Fruit fly (Drosophila melanogaster) whole organism, adult: ENCODE measurements around the gene Sec63.

Experiments used
- CG12768 ChIP-seq: fragments of 200-800 bp; sonication (Bioruptor generic); optimal IDR thresholded peaks from 2 replicates; lab custom pipeline; 2017; ENCODE audit warnings: missing biosample characterization, missing genetic modification characterization, mild to moderate bottlenecking, moderate library complexity, missing genetic modification reagents
- CG14711 ChIP-seq: fragments of 200-800 bp; sonication (Bioruptor generic); optimal IDR thresholded peaks from 2 replicates; lab custom pipeline; 2018; ENCODE audit warnings: missing biosample characterization, mild to moderate bottlenecking, missing genetic modification characterization, moderate library complexity
- CG1620 ChIP-seq: fragments of 200-800 bp; sonication (Bioruptor generic); optimal IDR thresholded peaks from 2 replicates; lab custom pipeline; 2016; ENCODE audit warnings: missing biosample characterization, missing genetic modification characterization
- CG7045 ChIP-seq: fragments of 200-800 bp; sonication (Bioruptor generic); optimal IDR thresholded peaks from 2 replicates; lab custom pipeline; 2017; ENCODE audit warnings: missing biosample characterization, mild to moderate bottlenecking, missing genetic modification characterization
- Hr96 ChIP-seq: fragments of 200-800 bp; sonication (Bioruptor generic); optimal IDR thresholded peaks from 2 replicates; lab custom pipeline; 2016; ENCODE audit warnings: missing biosample characterization, missing genetic modification characterization
- Mnt ChIP-seq: fragments of 200-800 bp; sonication (Bioruptor generic); optimal IDR thresholded peaks from 2 replicates; lab custom pipeline; 2016; ENCODE audit warnings: missing biosample characterization, mild to moderate bottlenecking, missing genetic modification characterization
- bab1 ChIP-seq: fragments of 200-800 bp; sonication (Bioruptor generic); optimal IDR thresholded peaks from 3 replicates; lab custom pipeline; 2019; ENCODE audit warnings: missing biosample characterization, mild to moderate bottlenecking, missing genetic modification characterization, moderate library complexity
- ovo ChIP-seq: fragments of 200-800 bp; sonication (Bioruptor generic); optimal IDR thresholded peaks from 2 replicates; lab custom pipeline; 2016; ENCODE audit warnings: missing biosample characterization, missing genetic modification characterization

- TF ChIP-seq bab1 (GFP tag; lab: Kevin White, UChicago) (no peak), CG7045 (GFP tag; lab: Kevin White, UChicago) (no peak), CG14711 (no peak), Mnt (no peak), ovo (no peak), CG1620 (GFP tag; lab: Kevin White, UChicago) (no peak), CG12768 (GFP tag; lab: Kevin White, UChicago) (no peak), Hr96 (GFP tag; lab: Kevin White, UChicago) (no peak)
Observed at dm6 chr3L:7399770-7400169, 39.4 kb downstream of the Sec63 start, which contains the start of gene CG18417.
